Worm (Caenorhabditis elegans): ENCODE results near the gene sqv-3.

ce11 chrIII:9827163-9827951 is 47.2 kb upstream of the sqv-3 start, which contains the start of the genes ZK632.10 and ZK632.11:
- no peak for TF ChIP-seq nhr-11 (tag; optimal IDR thresholded peaks at IDR 0.05)
- TF ChIP-seq egl-27 (tag; optimal IDR thresholded peaks at IDR 0.05), result no peak
- TF ChIP-seq ZK546.5 (tag; optimal IDR thresholded peaks at IDR 0.05), result no peak
- TF ChIP-seq nhr-67 (tag; optimal IDR thresholded peaks at IDR 0.05), result no peak
- peak; percentile 45 for TF ChIP-seq snpc-4 (tag; optimal IDR thresholded peaks at IDR 0.05)
- TF ChIP-seq elt-3 (tag; optimal IDR thresholded peaks at IDR 0.05), result no peak
- TF ChIP-seq ama-1 (optimal IDR thresholded peaks at IDR 0.05), result no peak
- TF ChIP-seq unc-62 (GFP tag; optimal IDR thresholded peaks at IDR 0.05), result no peak
- peak; percentile 34 for TF ChIP-seq nhr-23 (tag; optimal IDR thresholded peaks at IDR 0.05)
- no peak for TF ChIP-seq nhr-77 (tag; optimal IDR thresholded peaks at IDR 0.05)
- TF ChIP-seq pqm-1 (tag; optimal IDR thresholded peaks at IDR 0.05), result peak; percentile 11
- no peak for TF ChIP-seq nhr-25 (tag; optimal IDR thresholded peaks at IDR 0.05)

Measured in whole organism, L3 larva.